Fruit fly (Drosophila melanogaster) whole organism, embryonic: ENCODE data around the gene CSN5.

ENCODE experiments used
- CG12104 ChIP-seq: fragments of 200-800 bp; sonication (Bioruptor generic); optimal IDR thresholded peaks from 3 replicates; lab custom pipeline; 2016; ENCODE audit warnings: missing biosample characterization, missing genetic modification characterization
- CG13775 ChIP-seq: fragments of 200-800 bp; sonication (Bioruptor generic); optimal IDR thresholded peaks from 3 replicates; lab custom pipeline; 2017; ENCODE audit warnings: missing biosample characterization, mild to moderate bottlenecking, missing genetic modification characterization
- CG14710 ChIP-seq: fragments of 200-800 bp; sonication (Bioruptor generic); optimal IDR thresholded peaks from 3 replicates; lab custom pipeline; 2019; ENCODE audit warnings: missing biosample characterization, mild to moderate bottlenecking, missing genetic modification characterization, moderate library complexity
- CG15269 ChIP-seq: fragments of 200-800 bp; sonication (Bioruptor generic); optimal IDR thresholded peaks from 2 replicates; lab custom pipeline; 2018; ENCODE audit warnings: missing biosample characterization, mild to moderate bottlenecking, missing genetic modification characterization, moderate library complexity
- CG15601 ChIP-seq: fragments of 200-800 bp; sonication (Bioruptor generic); optimal IDR thresholded peaks from 3 replicates; lab custom pipeline; 2019; ENCODE audit warnings: missing biosample characterization, mild to moderate bottlenecking, missing genetic modification characterization, moderate library complexity
- CG1602 ChIP-seq: fragments of 200-800 bp; sonication (Bioruptor generic); optimal IDR thresholded peaks from 3 replicates; lab custom pipeline; 2016; ENCODE audit warnings: missing biosample characterization, missing genetic modification characterization
- CG16813 ChIP-seq: fragments of 200-800 bp; sonication (Bioruptor generic); IDR thresholded peaks from 3 replicates; pipeline ENCODE4 v1.3.6; 2022; ENCODE audit warnings: missing biosample characterization, missing genetic modification characterization; ENCODE audit not compliant: partially characterized antibody
- CG16815 ChIP-seq: fragments of 200-800 bp; sonication (Bioruptor generic); optimal IDR thresholded peaks from 3 replicates; lab custom pipeline; 2017; ENCODE audit warnings: missing biosample characterization, mild to moderate bottlenecking, missing genetic modification characterization
- CG17361 ChIP-seq: fragments of 200-800 bp; sonication (Bioruptor generic); IDR thresholded peaks from 3 replicates; pipeline ENCODE4 v1.3.6; 2022; ENCODE audit warnings: missing biosample characterization, missing genetic modification characterization
- CG1832 ChIP-seq: fragments of 200-800 bp; sonication (Bioruptor generic); optimal IDR thresholded peaks from 2 replicates; lab custom pipeline; 2017; ENCODE audit warnings: missing biosample characterization, mild to moderate bottlenecking, missing genetic modification characterization, inconsistent platforms
- CG2678 ChIP-seq: fragments of 200-800 bp; sonication (Bioruptor generic); optimal IDR thresholded peaks from 3 replicates; lab custom pipeline; 2019; ENCODE audit warnings: missing biosample characterization, mild to moderate bottlenecking, missing genetic modification characterization, moderate library complexity
- CG31224 ChIP-seq: fragments of 200-800 bp; sonication (Bioruptor generic); IDR thresholded peaks from 2 replicates; pipeline ENCODE4 v1.3.6; 2022; ENCODE audit warnings: missing biosample characterization, missing genetic modification characterization
- CG32532 ChIP-seq: fragments of 200-800 bp; sonication (Bioruptor generic); IDR thresholded peaks from 2 replicates; pipeline ENCODE4 v1.3.6; 2022; ENCODE audit warnings: missing biosample characterization, missing genetic modification characterization
- CG34224 ChIP-seq: fragments of 200-800 bp; sonication (Bioruptor generic); IDR thresholded peaks from 3 replicates; pipeline ENCODE4 v1.3.6; 2022; ENCODE audit warnings: missing biosample characterization, missing genetic modification characterization; ENCODE audit not compliant: partially characterized antibody
- CG42726 ChIP-seq: fragments of 200-800 bp; sonication (Bioruptor generic); IDR thresholded peaks from 2 replicates; pipeline ENCODE4 v1.3.6; 2022; ENCODE audit warnings: missing biosample characterization, missing genetic modification characterization; ENCODE audit not compliant: partially characterized antibody
- CG4328 ChIP-seq: fragments of 200-800 bp; sonication (Bioruptor generic); optimal IDR thresholded peaks from 3 replicates; lab custom pipeline; 2017; ENCODE audit warnings: missing biosample characterization, missing genetic modification reagents, missing genetic modification characterization
- CG6254 ChIP-seq: fragments of 200-800 bp; sonication (Bioruptor generic); optimal IDR thresholded peaks from 3 replicates; lab custom pipeline; 2017; ENCODE audit warnings: mild to moderate bottlenecking, missing biosample characterization, missing genetic modification reagents, missing genetic modification characterization
- CG7745 ChIP-seq: fragments of 200-800 bp; sonication (Bioruptor generic); optimal IDR thresholded peaks from 2 replicates; lab custom pipeline; 2018; ENCODE audit warnings: missing biosample characterization, mild to moderate bottlenecking, missing genetic modification characterization, moderate library complexity
- Dbx ChIP-seq: fragments of 200-800 bp; sonication (Bioruptor generic); IDR thresholded peaks from 3 replicates; pipeline ENCODE4 v1.3.6; 2022; ENCODE audit warnings: missing biosample characterization, missing genetic modification characterization
- E2f1 ChIP-seq: fragments of 200-800 bp; sonication (Bioruptor generic); IDR thresholded peaks from 2 replicates; pipeline ENCODE4 v1.3.6; 2022; ENCODE audit warnings: missing biosample characterization, missing genetic modification characterization
- Gsc ChIP-seq: fragments of 200-800 bp; sonication (Bioruptor generic); IDR thresholded peaks from 2 replicates; pipeline ENCODE4 v1.3.6; 2022; ENCODE audit warnings: missing biosample characterization, missing genetic modification characterization
- MESR4 ChIP-seq: fragments of 200-800 bp; sonication (Bioruptor generic); optimal IDR thresholded peaks from 2 replicates; lab custom pipeline; 2018; ENCODE audit warnings: missing biosample characterization, mild to moderate bottlenecking, missing genetic modification characterization, moderate library complexity
- Max ChIP-seq: fragments of 200-800 bp; sonication (Bioruptor generic); optimal IDR thresholded peaks from 2 replicates; lab custom pipeline; 2016; ENCODE audit warnings: missing biosample characterization, mild to moderate bottlenecking, missing genetic modification characterization
- NC2β ChIP-seq: fragments of 200-800 bp; sonication (Bioruptor generic); optimal IDR thresholded peaks from 2 replicates; lab custom pipeline; 2016; ENCODE audit warnings: missing biosample characterization, missing genetic modification characterization
- Vsx1 ChIP-seq: fragments of 200-800 bp; sonication (Bioruptor generic); optimal IDR thresholded peaks from 2 replicates; lab custom pipeline; 2017; ENCODE audit warnings: missing biosample characterization, mild to moderate bottlenecking, missing genetic modification characterization, missing genetic modification reagents
- al ChIP-seq: fragments of 200-800 bp; sonication (Bioruptor generic); IDR thresholded peaks from 2 replicates; pipeline ENCODE4 v1.3.6; 2022; ENCODE audit warnings: missing biosample characterization, missing genetic modification characterization
- cas ChIP-seq: fragments of 200-800 bp; sonication (Bioruptor generic); IDR thresholded peaks from 2 replicates; pipeline ENCODE4 v1.3.6; 2022; ENCODE audit warnings: missing biosample characterization, missing genetic modification characterization
- chn ChIP-seq: fragments of 200-800 bp; sonication (Bioruptor generic); optimal IDR thresholded peaks from 2 replicates; lab custom pipeline; 2016; ENCODE audit warnings: missing biosample characterization, missing genetic modification characterization
- crp ChIP-seq, 2 experiments: fragments of 200-800 bp; sonication (Bioruptor generic); optimal IDR thresholded peaks; 2 replicates in 1 of 2; 3 replicates in 1 of 2; lab custom pipeline; 2017; ENCODE audit warnings: missing biosample characterization in 2 of 2, missing genetic modification characterization in 2 of 2, mild to moderate bottlenecking in 1 of 2, moderate library complexity in 1 of 2
- cwo ChIP-seq: fragments of 200-800 bp; sonication (Bioruptor generic); optimal IDR thresholded peaks from 3 replicates; lab custom pipeline; 2017; ENCODE audit warnings: missing biosample characterization, missing genetic modification characterization, mild to moderate bottlenecking, moderate library complexity, missing genetic modification reagents
- da ChIP-seq: fragments of 200-800 bp; sonication (Bioruptor generic); optimal IDR thresholded peaks from 2 replicates; lab custom pipeline; 2016; ENCODE audit warnings: missing biosample characterization, missing genetic modification characterization
- dan ChIP-seq: fragments of 200-800 bp; sonication (Bioruptor generic); IDR thresholded peaks from 2 replicates; pipeline ENCODE4 v1.3.6; 2022; ENCODE audit warnings: missing biosample characterization, missing genetic modification characterization
- dmrt99B ChIP-seq: fragments of 200-800 bp; sonication (Bioruptor generic); optimal IDR thresholded peaks from 2 replicates; lab custom pipeline; 2018; ENCODE audit warnings: missing biosample characterization, mild to moderate bottlenecking, missing genetic modification characterization, moderate library complexity
- en ChIP-seq: fragments of 200-800 bp; sonication (Bioruptor generic); optimal IDR thresholded peaks from 2 replicates; lab custom pipeline; 2016; ENCODE audit warnings: missing biosample characterization, missing genetic modification characterization
- exex ChIP-seq: fragments of 200-800 bp; sonication (Bioruptor generic); optimal IDR thresholded peaks from 4 replicates; lab custom pipeline; 2018; ENCODE audit warnings: missing biosample characterization, mild to moderate bottlenecking, missing genetic modification characterization, moderate library complexity
- fd64A ChIP-seq: fragments of 200-800 bp; sonication (Bioruptor generic); optimal IDR thresholded peaks from 3 replicates; lab custom pipeline; 2018; ENCODE audit warnings: missing biosample characterization, mild to moderate bottlenecking, missing genetic modification characterization
- gem ChIP-seq: fragments of 200-800 bp; sonication (Bioruptor generic); optimal IDR thresholded peaks from 2 replicates; lab custom pipeline; 2019; ENCODE audit warnings: missing biosample characterization, mild to moderate bottlenecking, missing genetic modification characterization, moderate library complexity
- gsb ChIP-seq: fragments of 200-800 bp; sonication (Bioruptor generic); IDR thresholded peaks from 2 replicates; pipeline ENCODE4 v1.3.6; 2022; ENCODE audit warnings: missing biosample characterization, missing genetic modification characterization
- ind ChIP-seq: fragments of 200-800 bp; sonication (Bioruptor generic); optimal IDR thresholded peaks from 3 replicates; lab custom pipeline; 2016; ENCODE audit warnings: missing biosample characterization, missing genetic modification characterization
- jumu ChIP-seq: fragments of 200-800 bp; sonication (Bioruptor generic); optimal IDR thresholded peaks from 3 replicates; lab custom pipeline; 2016; ENCODE audit warnings: missing biosample characterization, missing genetic modification characterization
- luna ChIP-seq: fragments of 200-800 bp; sonication (Bioruptor generic); optimal IDR thresholded peaks from 2 replicates; lab custom pipeline; 2016; ENCODE audit warnings: missing biosample characterization, missing genetic modification characterization
- nerfin-2 ChIP-seq: fragments of 200-800 bp; sonication (Bioruptor generic); IDR thresholded peaks from 2 replicates; pipeline ENCODE4 v1.3.6; 2022; ENCODE audit warnings: missing biosample characterization, missing genetic modification characterization; ENCODE audit not compliant: partially characterized antibody
- pan ChIP-seq, 4 experiments: fragments of >200 bp in 3 of 4; fragments of 200-800 bp in 1 of 4; sonication (Bioruptor generic) in 1 of 4; optimal IDR thresholded peaks in 3 of 4; IDR thresholded peaks in 1 of 4; 2 replicates each; pipeline versions ENCODE4 v1.3.6 to Lab custom; 2017 to 2022; ENCODE audit warnings: missing biosample characterization in 2 of 4, missing genetic modification characterization in 2 of 4, mixed read lengths in 1 of 4
- rib ChIP-seq: fragments of 200-800 bp; sonication (Bioruptor generic); IDR thresholded peaks from 2 replicates; pipeline ENCODE4 v1.3.6; 2022; ENCODE audit warnings: missing biosample characterization, missing genetic modification characterization
- row ChIP-seq: fragments of 200-800 bp; sonication (Bioruptor generic); IDR thresholded peaks from 3 replicates; pipeline ENCODE4 v1.3.6; 2022; ENCODE audit warnings: missing biosample characterization, missing genetic modification characterization
- sens-2 ChIP-seq: fragments of 200-800 bp; sonication (Bioruptor generic); IDR thresholded peaks from 2 replicates; pipeline ENCODE4 v1.3.6; 2022; ENCODE audit warnings: missing biosample characterization, missing genetic modification characterization
- slbo ChIP-seq: fragments of 200-800 bp; sonication (Bioruptor generic); IDR thresholded peaks from 2 replicates; pipeline ENCODE4 v1.3.6; 2022; ENCODE audit warnings: missing biosample characterization, missing genetic modification characterization
- sug ChIP-seq: fragments of 200-800 bp; optimal IDR thresholded peaks from 2 replicates; lab custom pipeline; 2019; ENCODE audit warnings: missing biosample characterization, mild to moderate bottlenecking, missing genetic modification characterization, moderate library complexity
- tap ChIP-seq: fragments of 200-800 bp; optimal IDR thresholded peaks from 3 replicates; lab custom pipeline; 2019; ENCODE audit warnings: missing biosample characterization, mild to moderate bottlenecking, missing genetic modification characterization, moderate library complexity
- zen2 ChIP-seq: fragments of 200-800 bp; sonication (Bioruptor generic); IDR thresholded peaks from 3 replicates; pipeline ENCODE4 v1.3.6; 2022; ENCODE audit warnings: missing biosample characterization, missing genetic modification characterization; ENCODE audit not compliant: partially characterized antibody

CSN5 gene

DNA sequence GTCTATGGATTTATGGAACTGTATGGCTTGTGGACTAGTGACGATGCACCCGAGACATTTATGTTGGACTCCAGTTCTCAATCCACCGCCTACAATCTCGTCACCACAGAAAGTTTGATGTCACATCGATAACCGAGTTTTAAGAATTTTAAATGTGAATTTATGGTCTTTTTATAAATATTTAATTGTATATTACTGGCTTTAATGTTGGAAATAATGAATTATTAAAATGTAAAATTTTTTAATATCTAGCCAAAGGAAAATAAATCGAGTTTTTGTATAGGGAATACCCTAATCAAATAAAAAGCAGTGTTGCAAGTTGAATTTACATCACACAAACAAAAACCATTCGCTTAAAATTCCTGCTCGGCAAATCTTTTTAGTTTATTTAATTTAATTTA, 37.2 kb upstream of the CSN5 start, which contains the start of gene Fntb (continued):
- TF ChIP-seq Gsc (GFP tag; lab: Robert Waterston, UW), result no peak
- TF ChIP-seq sug (tag; lab: Kevin White, UChicago), result peak; percentile 71
- TF ChIP-seq pan (optimal IDR thresholded peaks at IDR 0.05; lab: Kevin White, UChicago), result no peak
- TF ChIP-seq pan (GFP tag; optimal IDR thresholded peaks at IDR 0.05 in 1 of 2, IDR thresholded peaks at IDR 0.05 in 1 of 2), result peak in 1 of 2 experiments; percentile 58
- peak; percentile 53 for TF ChIP-seq CG1602
- TF ChIP-seq al (GFP tag; lab: Robert Waterston, UW), result peak; percentile 66
- TF ChIP-seq E2f1 (GFP tag; lab: Robert Waterston, UW), result peak; percentile 23; the same call in 1 of the 2 replicates
- TF ChIP-seq exex (tag; lab: Kevin White, UChicago), result no peak
- peak; percentile 31 for TF ChIP-seq cwo (GFP tag; lab: Kevin White, UChicago)
- no peak for TF ChIP-seq dmrt99B (tag; lab: Kevin White, UChicago)
- TF ChIP-seq CG1832 (GFP tag; lab: Kevin White, UChicago), result no peak
- TF ChIP-seq CG4328 (GFP tag; lab: Kevin White, UChicago), result peak; percentile 53
- peak; percentile 88 for TF ChIP-seq CG17361 (GFP tag; lab: Robert Waterston, UW)
- TF ChIP-seq dan (GFP tag; lab: Robert Waterston, UW), result no peak
- no peak for TF ChIP-seq tap (tag; lab: Kevin White, UChicago)
- peak; percentile 32 for TF ChIP-seq chn
- peak; percentile 90 for TF ChIP-seq row (GFP tag; lab: Robert Waterston, UW)
- TF ChIP-seq CG12104 (GFP tag; lab: Kevin White, UChicago), result peak; percentile 40
- TF ChIP-seq Vsx1 (GFP tag; lab: Kevin White, UChicago), result no peak
- TF ChIP-seq rib (GFP tag; lab: Robert Waterston, UW), result no peak
- no peak for TF ChIP-seq sens-2 (GFP tag; lab: Robert Waterston, UW)
- peak; percentile 35; the same call in 1 of the 3 replicates for TF ChIP-seq CG34224
- peak; percentile 86 for TF ChIP-seq gem (tag; lab: Kevin White, UChicago)
- TF ChIP-seq gsb (GFP tag; lab: Robert Waterston, UW), result no peak
- TF ChIP-seq CG31224 (GFP tag; lab: Robert Waterston, UW), result no peak
- TF ChIP-seq ind (GFP tag; lab: Kevin White, UChicago), result peak; percentile 72
- TF ChIP-seq Dbx, result peak; percentile 65; the same call in 2 of the 3 replicates
- TF ChIP-seq CG16815, result peak; percentile 45
- TF ChIP-seq zen2 (GFP tag; lab: Robert Waterston, UW), result no peak
- TF ChIP-seq CG15269, result no peak
- peak; percentile 70 for TF ChIP-seq slbo (GFP tag; lab: Robert Waterston, UW)
- TF ChIP-seq da (GFP tag; lab: Kevin White, UChicago), result no peak
- no peak for TF ChIP-seq en (GFP tag; lab: Kevin White, UChicago)
- peak; percentile 70; the same call in 1 of the 2 replicates for TF ChIP-seq CG32532 (GFP tag; lab: Robert Waterston, UW)
- no peak for TF ChIP-seq fd64A (GFP tag; lab: Kevin White, UChicago)
- no peak for TF ChIP-seq nerfin-2 (GFP tag; lab: Robert Waterston, UW)
- TF ChIP-seq cas (GFP tag; lab: Robert Waterston, UW), result no peak
- TF ChIP-seq CG13775, result peak; percentile 74
- no peak for TF ChIP-seq CG42726 (GFP tag; lab: Robert Waterston, UW)
- no peak for TF ChIP-seq CG16813 (GFP tag; lab: Robert Waterston, UW)
- peak in 1 of 2 experiments; percentile 8 for TF ChIP-seq crp (GFP tag; optimal IDR thresholded peaks at IDR 0.05; lab: Kevin White, UChicago)
- TF ChIP-seq luna, result no peak
- peak; percentile 18 for TF ChIP-seq NC2β
- TF ChIP-seq CG7745 (tag; lab: Kevin White, UChicago), result no peak
- TF ChIP-seq jumu, result peak; percentile 31
- no peak for TF ChIP-seq CG6254 (GFP tag; lab: Kevin White, UChicago)
- TF ChIP-seq CG2678 (tag; lab: Kevin White, UChicago), result no peak
- peak; percentile 66 for TF ChIP-seq CG14710 (tag; lab: Kevin White, UChicago)
- no peak for TF ChIP-seq MESR4 (GFP tag; lab: Kevin White, UChicago)
- TF ChIP-seq CG15601 (tag; lab: Kevin White, UChicago), result peak; percentile 58
- peak; percentile 41 for TF ChIP-seq Max
